Worm (Caenorhabditis elegans) whole organism, L3 larva: ENCODE measurements around the gene tag-290.

Source experiments
- R02D3.7 ChIP-seq: fragments of 150-350 bp; optimal IDR thresholded peaks from 2 replicates; lab custom pipeline; 2014; ENCODE audit warnings: missing biosample characterization, missing genetic modification characterization
- aly-2 ChIP-seq: fragments of 150-350 bp; optimal IDR thresholded peaks from 2 replicates; lab custom pipeline; 2014; ENCODE audit warnings: missing biosample characterization, missing genetic modification characterization
- ama-1 ChIP-seq: fragments of 150-350 bp; optimal IDR thresholded peaks from 2 replicates; lab custom pipeline; 2018
- ceh-28 ChIP-seq: fragments of 150-350 bp; optimal IDR thresholded peaks from 2 replicates; lab custom pipeline; 2014; ENCODE audit warnings: missing biosample characterization, missing genetic modification reagents, missing genetic modification characterization
- ceh-9 ChIP-seq: sonication (generic microtip); optimal IDR thresholded peaks from 2 replicates; lab custom pipeline; 2018; ENCODE audit warnings: missing biosample characterization, missing genetic modification characterization
- daf-12 ChIP-seq: fragments of 150-350 bp; optimal IDR thresholded peaks from 2 replicates; lab custom pipeline; 2014; ENCODE audit warnings: missing biosample characterization, missing genetic modification reagents, missing genetic modification characterization
- egl-27 ChIP-seq: sonication (generic microtip); optimal IDR thresholded peaks from 4 replicates; lab custom pipeline; 2017; ENCODE audit warnings: missing biosample characterization, missing genetic modification reagents, missing genetic modification characterization
- egl-5 ChIP-seq: fragments of 150-350 bp; optimal IDR thresholded peaks from 2 replicates; lab custom pipeline; 2017; ENCODE audit warnings: missing biosample characterization, missing genetic modification reagents, missing genetic modification characterization, inconsistent platforms
- elt-1 ChIP-seq: fragments of 150-350 bp; optimal IDR thresholded peaks from 2 replicates; lab custom pipeline; 2014; ENCODE audit warnings: missing biosample characterization, missing genetic modification characterization
- elt-2 ChIP-seq: sonication (generic microtip); optimal IDR thresholded peaks from 2 replicates; lab custom pipeline; 2016; ENCODE audit warnings: missing genetic modification reagents, mild to moderate bottlenecking, missing genetic modification characterization, missing compliant biosample characterization
- elt-3 ChIP-seq, 3 experiments: fragments of 150-350 bp in 1 of 3; sonication (generic microtip) in 2 of 3; optimal IDR thresholded peaks; 2 replicates in 2 of 3; 4 replicates in 1 of 3; lab custom pipeline; 2014 to 2017; ENCODE audit warnings: missing biosample characterization in 3 of 3, missing genetic modification characterization in 3 of 3
- eor-1 ChIP-seq, 2 experiments: fragments of 150-350 bp; optimal IDR thresholded peaks; 2 replicates each; lab custom pipeline; 2014 to 2018; ENCODE audit warnings: missing biosample characterization in 2 of 2, missing genetic modification characterization in 2 of 2
- fkh-10 ChIP-seq: sonication (generic microtip); optimal IDR thresholded peaks from 2 replicates; lab custom pipeline; 2017; ENCODE audit warnings: missing biosample characterization, missing genetic modification reagents, missing genetic modification characterization
- fkh-2 ChIP-seq: fragments of 150-350 bp; optimal IDR thresholded peaks from 2 replicates; lab custom pipeline; 2014; ENCODE audit warnings: missing biosample characterization, missing genetic modification reagents, missing genetic modification characterization
- fos-1 ChIP-seq: fragments of 150-350 bp; optimal IDR thresholded peaks from 2 replicates; lab custom pipeline; 2014; ENCODE audit warnings: missing biosample characterization, missing genetic modification characterization
- jun-1 ChIP-seq: fragments of 150-350 bp; optimal IDR thresholded peaks from 2 replicates; lab custom pipeline; 2014; ENCODE audit warnings: missing biosample characterization, missing genetic modification reagents, missing genetic modification characterization
- lin-15B ChIP-seq: fragments of 150-350 bp; optimal IDR thresholded peaks from 2 replicates; lab custom pipeline; 2014; ENCODE audit warnings: missing biosample characterization, missing genetic modification characterization
- lin-39 ChIP-seq: fragments of 150-350 bp; optimal IDR thresholded peaks from 2 replicates; lab custom pipeline; 2018; ENCODE audit warnings: missing biosample characterization, missing genetic modification reagents, missing genetic modification characterization
- lsy-12 ChIP-seq: sonication (generic microtip); optimal IDR thresholded peaks from 2 replicates; lab custom pipeline; 2016; ENCODE audit warnings: mild to moderate bottlenecking, missing genetic modification characterization, missing compliant biosample characterization
- mdl-1 ChIP-seq: fragments of 150-350 bp; optimal IDR thresholded peaks from 2 replicates; lab custom pipeline; 2014; ENCODE audit warnings: missing biosample characterization, missing genetic modification characterization
- mml-1 ChIP-seq: fragments of 150-350 bp; sonication (generic microtip); optimal IDR thresholded peaks from 3 replicates; lab custom pipeline; 2014; ENCODE audit warnings: missing biosample characterization, missing genetic modification characterization
- nfya-1 ChIP-seq: sonication (generic microtip); optimal IDR thresholded peaks from 2 replicates; lab custom pipeline; 2017; ENCODE audit warnings: missing genetic modification characterization, mild to moderate bottlenecking, missing compliant biosample characterization, antibody characterized with exemption, moderate library complexity; ENCODE audit not compliant: insufficient read depth
- nhr-11 ChIP-seq: fragments of 150-350 bp; optimal IDR thresholded peaks from 2 replicates; lab custom pipeline; 2014; ENCODE audit warnings: missing biosample characterization, missing genetic modification characterization
- nhr-12 ChIP-seq: fragments of 150-350 bp; optimal IDR thresholded peaks from 2 replicates; lab custom pipeline; 2014; ENCODE audit warnings: missing biosample characterization, missing genetic modification characterization
- nhr-23 ChIP-seq: fragments of 150-350 bp; optimal IDR thresholded peaks from 2 replicates; lab custom pipeline; 2014; ENCODE audit warnings: missing biosample characterization, missing genetic modification reagents, missing genetic modification characterization
- nhr-237 ChIP-seq: fragments of 150-350 bp; optimal IDR thresholded peaks from 2 replicates; lab custom pipeline; 2014; ENCODE audit warnings: missing biosample characterization, missing genetic modification characterization
- nhr-25 ChIP-seq: sonication (generic microtip); optimal IDR thresholded peaks from 2 replicates; lab custom pipeline; 2017; ENCODE audit warnings: missing biosample characterization, missing genetic modification characterization
- nhr-43 ChIP-seq: sonication (generic microtip); optimal IDR thresholded peaks from 2 replicates; lab custom pipeline; 2016; ENCODE audit warnings: mild to moderate bottlenecking, missing genetic modification characterization, missing compliant biosample characterization; ENCODE audit not compliant: poor library complexity, severe bottlenecking
- nhr-67 ChIP-seq: fragments of 150-350 bp; optimal IDR thresholded peaks from 2 replicates; lab custom pipeline; 2014; ENCODE audit warnings: missing biosample characterization, missing genetic modification characterization
- nhr-76 ChIP-seq: fragments of 150-350 bp; sonication (generic microtip); optimal IDR thresholded peaks from 5 replicates; lab custom pipeline; 2014; ENCODE audit warnings: missing biosample characterization, missing genetic modification characterization
- pha-4 ChIP-seq: fragments of 150-350 bp; optimal IDR thresholded peaks from 2 replicates; lab custom pipeline; 2014; ENCODE audit warnings: missing biosample characterization, missing genetic modification reagents, missing genetic modification characterization
- pqm-1 ChIP-seq: fragments of 150-350 bp; optimal IDR thresholded peaks from 2 replicates; lab custom pipeline; 2017; ENCODE audit warnings: missing biosample characterization, missing genetic modification characterization, inconsistent platforms
- skn-1 ChIP-seq: fragments of 150-350 bp; optimal IDR thresholded peaks from 2 replicates; lab custom pipeline; 2014; ENCODE audit warnings: missing biosample characterization, missing genetic modification characterization
- tbx-2 ChIP-seq: sonication (generic microtip); optimal IDR thresholded peaks from 2 replicates; lab custom pipeline; 2016; ENCODE audit warnings: mild to moderate bottlenecking, missing genetic modification characterization, missing compliant biosample characterization
- unc-62 ChIP-seq: fragments of 150-350 bp; sonication (generic microtip); optimal IDR thresholded peaks from 4 replicates; lab custom pipeline; 2014; ENCODE audit warnings: missing biosample characterization, missing genetic modification reagents, missing genetic modification characterization
- zag-1 ChIP-seq: fragments of 150-350 bp; optimal IDR thresholded peaks from 2 replicates; lab custom pipeline; 2014; ENCODE audit warnings: missing biosample characterization, missing genetic modification characterization
- ztf-11 ChIP-seq: fragments of 150-350 bp; optimal IDR thresholded peaks from 2 replicates; lab custom pipeline; 2014; ENCODE audit warnings: missing biosample characterization, missing genetic modification characterization
- ztf-4 ChIP-seq: fragments of 150-350 bp; optimal IDR thresholded peaks from 2 replicates; lab custom pipeline; 2014; ENCODE audit warnings: missing biosample characterization, missing genetic modification characterization

The tag-290 gene

ce11 chrV:11614805-11615497, 1.8 kb downstream of the tag-290 start:
- TF ChIP-seq eor-1 (tag; optimal IDR thresholded peaks at IDR 0.05; lab: Kevin White, UChicago) (no peak), nhr-67 (tag; lab: Kevin White, UChicago) (no peak), nfya-1 (tag; lab: Kevin White, UChicago) (no peak), nhr-43 (peak; percentile 32), lsy-12 (tag; lab: Kevin White, UChicago) (no peak), pqm-1 (tag; lab: Kevin White, UChicago) (peak; percentile 36), nhr-25 (peak; percentile 93), fos-1 (tag; lab: Kevin White, UChicago) (no peak), nhr-76 (tag; lab: Kevin White, UChicago) (no peak), unc-62 (GFP tag; lab: Kevin White, UChicago) (no peak), lin-39 (tag; lab: Kevin White, UChicago) (no peak), elt-1 (peak; percentile 97), elt-2 (tag; lab: Kevin White, UChicago) (peak; percentile 65), ama-1 (no peak), elt-3 (tag; optimal IDR thresholded peaks at IDR 0.05; lab: Kevin White, UChicago) (peak in 2 of 3 experiments; percentile 90 to 97), zag-1 (no peak), nhr-23 (tag; lab: Kevin White, UChicago) (peak; percentile 80), egl-5 (tag; lab: Kevin White, UChicago) (no peak), pha-4 (no peak), mdl-1 (no peak), ceh-28 (peak; percentile 28), jun-1 (tag; lab: Kevin White, UChicago) (no peak), egl-27 (no peak), mml-1 (tag; lab: Kevin White, UChicago) (no peak), ztf-11 (tag; lab: Kevin White, UChicago) (no peak), skn-1 (no peak), R02D3.7 (tag; lab: Kevin White, UChicago) (peak; percentile 30), daf-12 (tag; lab: Kevin White, UChicago) (no peak), nhr-237 (tag; lab: Kevin White, UChicago) (no peak), fkh-10 (GFP tag; lab: Kevin White, UChicago) (no peak)

- TF ChIP-seq nhr-11 (tag; lab: Kevin White, UChicago) (no peak), nhr-12 (tag; lab: Kevin White, UChicago) (no peak), ztf-4 (tag; lab: Kevin White, UChicago) (no peak), ceh-9 (tag; lab: Kevin White, UChicago) (no peak), fkh-10 (GFP tag; lab: Kevin White, UChicago) (no peak), nhr-43 (peak; percentile 61), nfya-1 (tag; lab: Kevin White, UChicago) (peak; percentile 23), ama-1 (peak; percentile 86), nhr-23 (tag; lab: Kevin White, UChicago) (peak; percentile 70), nhr-25 (peak; percentile 71), elt-2 (tag; lab: Kevin White, UChicago) (no peak), R02D3.7 (tag; lab: Kevin White, UChicago) (no peak), fkh-2 (tag; lab: Kevin White, UChicago) (no peak), lin-15B (tag; lab: Kevin White, UChicago) (no peak), pha-4 (no peak), elt-3 (tag; optimal IDR thresholded peaks at IDR 0.05; lab: Kevin White, UChicago) (no peak), mdl-1 (no peak), nhr-67 (tag; lab: Kevin White, UChicago) (no peak), elt-1 (peak; percentile 91)
These were observed 3.0 kb downstream of the tag-290 start, which contains the start of gene nlp-24 for ce11 chrV:11615948-11616681. Gene nlp-24 (plus strand): TSS chrV:11616376.

- TF ChIP-seq nhr-25, result peak; percentile 84
- TF ChIP-seq nfya-1 (tag; lab: Kevin White, UChicago), result peak; percentile 30
- TF ChIP-seq nhr-11 (tag; lab: Kevin White, UChicago), result no peak
- peak; percentile 30 for TF ChIP-seq nhr-43
- no peak for TF ChIP-seq aly-2 (tag; lab: Kevin White, UChicago)
- no peak for TF ChIP-seq mml-1 (tag; lab: Kevin White, UChicago)
- TF ChIP-seq tbx-2 (tag; lab: Kevin White, UChicago), result no peak
- peak; percentile 87 for TF ChIP-seq ama-1
- peak in 1 of 3 experiments; percentile 48 for TF ChIP-seq elt-3 (tag; optimal IDR thresholded peaks at IDR 0.05; lab: Kevin White, UChicago)
These were observed 3.7 kb downstream of the tag-290 start for ce11 chrV:11616813-11617212.
